Worm (Caenorhabditis elegans): Measurements from ENCODE around the gene F48A11.4.

ce11 chrII:257519-257918 is 41.1 kb upstream of the F48A11.4 start, which contains the start of gene cat-2:
- TF ChIP-seq him-1 (tag; optimal IDR thresholded peaks at IDR 0.05) (no peak), dao-5 (tag; optimal IDR thresholded peaks at IDR 0.05) (no peak), W03F9.2 (tag; optimal IDR thresholded peaks at IDR 0.05) (no peak)

Measured in whole organism, L4/young adult.